Worm (Caenorhabditis elegans) whole organism, L1 larva: ENCODE measurements around the gene uvs-1.

Experiments
- F16B12.6 ChIP-seq: fragments of 150-350 bp; optimal IDR thresholded peaks from 2 replicates; lab custom pipeline; 2014; ENCODE audit warnings: missing biosample characterization, missing genetic modification characterization
- ama-1 ChIP-seq: fragments of 150-350 bp; optimal IDR thresholded peaks from 2 replicates; lab custom pipeline; 2014
- blmp-1 ChIP-seq: fragments of 150-350 bp; optimal IDR thresholded peaks from 2 replicates; lab custom pipeline; 2014; ENCODE audit warnings: missing biosample characterization, missing genetic modification characterization
- ceh-88 ChIP-seq: fragments of 200-800 bp; sonication (Bioruptor generic); IDR thresholded peaks from 2 replicates; pipeline ENCODE4 v1.3.6; 2022; ENCODE audit warnings: missing genetic modification characterization, missing compliant biosample characterization
- efl-1 ChIP-seq, 4 experiments: fragments of 150-350 bp; optimal IDR thresholded peaks in 3 of 4; peaks in 1 of 4; 1 replicate in 1 of 4; 2 replicates in 3 of 4; lab custom pipeline; 2014; ENCODE audit warnings: missing biosample characterization in 2 of 4, missing genetic modification characterization in 2 of 4, missing genetic modification reagents in 2 of 4
- efl-3 ChIP-seq: fragments of 200-800 bp; sonication (Bioruptor generic); optimal IDR thresholded peaks from 2 replicates; lab custom pipeline; 2018; ENCODE audit warnings: mild to moderate bottlenecking, missing genetic modification characterization, missing compliant biosample characterization
- egl-13 ChIP-seq: sonication (generic microtip); optimal IDR thresholded peaks from 2 replicates; lab custom pipeline; 2016; ENCODE audit warnings: missing genotype, missing genetic modification reagents, missing genetic modification characterization, missing compliant biosample characterization
- ets-5 ChIP-seq: fragments of 200-800 bp; sonication (Bioruptor generic); IDR thresholded peaks from 2 replicates; pipeline ENCODE4 v1.3.6; 2022; ENCODE audit warnings: missing genetic modification characterization, missing compliant biosample characterization
- fkh-10 ChIP-seq: sonication (generic microtip); optimal IDR thresholded peaks from 2 replicates; lab custom pipeline; 2017; ENCODE audit warnings: missing biosample characterization, missing genetic modification reagents, missing genetic modification characterization
- fos-1 ChIP-seq: fragments of 150-350 bp; optimal IDR thresholded peaks from 2 replicates; lab custom pipeline; 2014; ENCODE audit warnings: missing biosample characterization, missing genetic modification characterization
- hlh-4 ChIP-seq: sonication (generic microtip); optimal IDR thresholded peaks from 2 replicates; lab custom pipeline; 2016; ENCODE audit warnings: mild to moderate bottlenecking, missing genetic modification characterization, missing compliant biosample characterization
- jun-1 ChIP-seq: fragments of 150-350 bp; optimal IDR thresholded peaks from 2 replicates; lab custom pipeline; 2014; ENCODE audit warnings: missing biosample characterization, missing genetic modification reagents, missing genetic modification characterization
- lin-14 ChIP-seq: fragments of 200-800 bp; sonication (Bioruptor generic); optimal IDR thresholded peaks from 2 replicates; lab custom pipeline; 2018; ENCODE audit warnings: mild to moderate bottlenecking, missing genetic modification characterization, moderate library complexity, missing compliant biosample characterization
- lin-15B ChIP-seq: fragments of 150-350 bp; sonication (generic microtip); optimal IDR thresholded peaks from 3 replicates; lab custom pipeline; 2014; ENCODE audit warnings: missing biosample characterization, missing genetic modification characterization
- lin-35 ChIP-seq, 2 experiments: fragments of 150-350 bp; optimal IDR thresholded peaks; 2 replicates each; lab custom pipeline; 2014; ENCODE audit warnings: missing biosample characterization in 2 of 2, missing genetic modification characterization in 2 of 2, missing genetic modification reagents in 2 of 2
- lin-39 ChIP-seq: fragments of 150-350 bp; optimal IDR thresholded peaks from 2 replicates; lab custom pipeline; 2014; ENCODE audit warnings: missing biosample characterization, missing genetic modification reagents, missing genetic modification characterization
- mab-9 ChIP-seq: fragments of 200-800 bp; sonication (Bioruptor generic); IDR thresholded peaks from 2 replicates; pipeline ENCODE4 v1.3.6; 2022; ENCODE audit warnings: missing genetic modification reagents, missing genetic modification characterization, missing compliant biosample characterization
- mdl-1 ChIP-seq, 2 experiments: fragments of 150-350 bp; optimal IDR thresholded peaks; 2 replicates each; lab custom pipeline; 2014 to 2017; ENCODE audit warnings: missing biosample characterization in 2 of 2, missing genetic modification characterization in 2 of 2, inconsistent platforms in 1 of 2
- mep-1 ChIP-seq: fragments of 150-350 bp; optimal IDR thresholded peaks from 2 replicates; lab custom pipeline; 2014; ENCODE audit warnings: missing biosample characterization, missing genetic modification characterization
- nhr-11 ChIP-seq: fragments of 150-350 bp; optimal IDR thresholded peaks from 2 replicates; lab custom pipeline; 2014; ENCODE audit warnings: missing biosample characterization, missing genetic modification characterization
- nhr-19 ChIP-seq: fragments of 200-800 bp; sonication (Bioruptor generic); conservative IDR thresholded peaks from 2 replicates; pipeline ENCODE4 v1.3.6; 2022; ENCODE audit warnings: missing genetic modification characterization, missing compliant biosample characterization
- nhr-20 ChIP-seq: sonication (generic microtip); optimal IDR thresholded peaks from 2 replicates; lab custom pipeline; 2016; ENCODE audit warnings: mild to moderate bottlenecking, missing genetic modification characterization, missing compliant biosample characterization
- nhr-237 ChIP-seq: fragments of 150-350 bp; optimal IDR thresholded peaks from 2 replicates; lab custom pipeline; 2014; ENCODE audit warnings: missing biosample characterization, missing genetic modification characterization
- nhr-71 ChIP-seq: sonication (generic microtip); optimal IDR thresholded peaks from 2 replicates; lab custom pipeline; 2016; ENCODE audit warnings: mild to moderate bottlenecking, missing genetic modification characterization, moderate library complexity, missing compliant biosample characterization
- nhr-85 ChIP-seq: sonication (generic microtip); peaks from one replicate; lab custom pipeline; 2016; ENCODE audit warnings: missing genetic modification characterization, inconsistent platforms, missing compliant biosample characterization
- skn-1 ChIP-seq: fragments of 150-350 bp; optimal IDR thresholded peaks from 2 replicates; lab custom pipeline; 2014; ENCODE audit warnings: missing biosample characterization, missing genetic modification characterization
- snpc-4 ChIP-seq: fragments of 150-350 bp; optimal IDR thresholded peaks from 2 replicates; lab custom pipeline; 2014; ENCODE audit warnings: missing biosample characterization, missing genetic modification characterization
- snu-23 ChIP-seq: sonication (generic microtip); optimal IDR thresholded peaks from 2 replicates; lab custom pipeline; 2016; ENCODE audit warnings: missing genetic modification characterization, missing compliant biosample characterization
- sptf-1 ChIP-seq: fragments of 150-350 bp; optimal IDR thresholded peaks from 2 replicates; lab custom pipeline; 2014; ENCODE audit warnings: missing biosample characterization, missing genetic modification characterization
- swsn-7 ChIP-seq: sonication (generic microtip); optimal IDR thresholded peaks from 2 replicates; lab custom pipeline; 2016; ENCODE audit warnings: missing genetic modification characterization, missing compliant biosample characterization
- tlp-1 ChIP-seq: fragments of 150-350 bp; optimal IDR thresholded peaks from 2 replicates; lab custom pipeline; 2014; ENCODE audit warnings: missing biosample characterization, missing genetic modification characterization
- unc-130 ChIP-seq: fragments of 150-350 bp; optimal IDR thresholded peaks from 2 replicates; lab custom pipeline; 2017; ENCODE audit warnings: missing biosample characterization, missing genetic modification characterization, inconsistent platforms
- unc-86 ChIP-seq: sonication (generic microtip); optimal IDR thresholded peaks from 2 replicates; lab custom pipeline; 2016; ENCODE audit warnings: missing genetic modification characterization, missing compliant biosample characterization
- vab-15 ChIP-seq: sonication (generic microtip); optimal IDR thresholded peaks from 2 replicates; lab custom pipeline; 2017; ENCODE audit warnings: missing genotype, mild to moderate bottlenecking, missing genetic modification characterization, missing compliant biosample characterization
- xbp-1 ChIP-seq: sonication (generic microtip); optimal IDR thresholded peaks from 2 replicates; lab custom pipeline; 2016; ENCODE audit warnings: missing genetic modification characterization, missing compliant biosample characterization
- zag-1 ChIP-seq: fragments of 150-350 bp; optimal IDR thresholded peaks from 2 replicates; lab custom pipeline; 2014; ENCODE audit warnings: missing biosample characterization, missing genetic modification characterization
- zip-4 ChIP-seq: fragments of 200-800 bp; sonication (Bioruptor generic); optimal IDR thresholded peaks from 2 replicates; lab custom pipeline; 2018; ENCODE audit warnings: mild to moderate bottlenecking, missing genetic modification characterization, moderate library complexity, missing compliant biosample characterization

The uvs-1 gene

DNA sequence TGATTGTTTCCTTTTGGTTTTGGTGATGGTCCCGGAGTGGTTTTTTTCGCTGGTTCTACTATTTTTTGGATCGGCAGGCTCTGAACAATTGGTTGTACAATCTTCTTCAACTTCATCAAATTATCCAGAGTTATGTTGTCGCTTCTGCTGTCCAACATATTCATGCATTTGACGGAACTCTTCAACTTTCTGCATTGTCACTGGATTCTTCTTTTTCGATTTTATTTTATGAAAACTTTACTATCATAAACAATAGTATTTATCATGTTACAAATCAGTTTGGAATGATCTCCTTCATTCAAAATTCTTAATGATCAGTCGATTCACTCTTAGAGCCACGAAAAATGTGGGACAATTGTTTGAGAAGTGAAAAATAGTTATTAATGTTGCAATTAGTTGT lies 48.1 kb upstream of the uvs-1 start:
- no peak for TF ChIP-seq sptf-1
- no peak for TF ChIP-seq xbp-1
- TF ChIP-seq nhr-237 (tag; lab: Kevin White, UChicago), result no peak
- no peak for TF ChIP-seq snpc-4 (tag; lab: Kevin White, UChicago)
- TF ChIP-seq fkh-10 (GFP tag; lab: Kevin White, UChicago), result no peak
- no peak for TF ChIP-seq lin-39 (tag; lab: Kevin White, UChicago)
- no peak for TF ChIP-seq nhr-19 (GFP tag; lab: Robert Waterston, UW)
- no peak for TF ChIP-seq tlp-1 (tag; lab: Kevin White, UChicago)
- no peak for TF ChIP-seq F16B12.6 (tag; lab: Kevin White, UChicago)
- no peak for TF ChIP-seq ceh-88
- no peak for TF ChIP-seq ama-1 (lab: Kevin White, UChicago)
- TF ChIP-seq lin-14 (GFP tag; lab: Kevin White, UChicago), result no peak
- no peak for TF ChIP-seq hlh-4 (tag; lab: Kevin White, UChicago)
- no peak for TF ChIP-seq skn-1 (tag; lab: Kevin White, UChicago)
- no peak for TF ChIP-seq zag-1 (tag; lab: Kevin White, UChicago)
- no peak for TF ChIP-seq jun-1 (tag; lab: Kevin White, UChicago)
- TF ChIP-seq ets-5 (GFP tag; lab: Robert Waterston, UW), result no peak
- TF ChIP-seq efl-3 (GFP tag; lab: Kevin White, UChicago), result no peak
- TF ChIP-seq fos-1 (tag; lab: Kevin White, UChicago), result no peak
- TF ChIP-seq, all 84 proteins: peak for 0

DNA sequence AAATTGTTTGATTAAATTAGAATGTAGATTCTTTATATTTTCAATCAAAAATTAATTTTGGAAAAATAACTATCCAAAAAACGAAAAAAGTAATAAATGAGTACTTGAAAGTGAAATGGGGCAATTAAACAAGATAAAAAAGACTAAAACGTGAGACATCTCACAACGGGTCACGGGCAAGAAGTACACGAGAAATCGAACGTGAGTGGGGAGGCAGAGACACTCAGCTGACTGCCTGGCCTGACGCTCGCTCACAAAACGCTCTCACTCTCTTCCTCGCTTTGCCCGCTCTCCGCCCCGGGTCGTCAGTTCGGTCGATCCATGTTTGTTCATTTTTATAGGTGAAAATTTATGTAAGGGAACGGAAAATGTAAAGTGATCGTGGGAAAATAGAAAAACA lies 44.2 kb upstream of the uvs-1 start:
- TF ChIP-seq lin-39 (tag; lab: Kevin White, UChicago) (no peak), mab-9 (GFP tag; lab: Robert Waterston, UW) (no peak), lin-14 (GFP tag; lab: Kevin White, UChicago) (peak; percentile 51), nhr-71 (tag; lab: Kevin White, UChicago) (peak; percentile 9), snu-23 (peak; percentile 32), zip-4 (GFP tag; lab: Kevin White, UChicago) (no peak), lin-35 (GFP tag; optimal IDR thresholded peaks at IDR 0.05; lab: Kevin White, UChicago) (peak in 1 of 2 experiments; percentile 54), nhr-85 (peak; percentile 12), vab-15 (no peak), egl-13 (tag; lab: Kevin White, UChicago) (no peak), lin-15B (tag; lab: Kevin White, UChicago) (no peak), nhr-20 (peak; percentile 42), nhr-11 (tag; lab: Kevin White, UChicago) (no peak), skn-1 (tag; lab: Kevin White, UChicago) (no peak), mep-1 (peak; percentile 48), mdl-1 (tag; optimal IDR thresholded peaks at IDR 0.05; lab: Kevin White, UChicago) (peak in 1 of 2 experiments; percentile 69), unc-130 (peak; percentile 13), blmp-1 (tag; lab: Kevin White, UChicago) (peak; percentile 77)

- TF ChIP-seq lin-39 (tag; lab: Kevin White, UChicago) (no peak), efl-1 (optimal IDR thresholded peaks at IDR 0.05; lab: Kevin White, UChicago) (no peak), efl-1 (GFP tag; optimal IDR thresholded peaks at IDR 0.05 in 1 of 2; lab: Kevin White, UChicago) (peak in 1 of 2 experiments; percentile 78)
Observed at ce11 chrV:7847687-7848086, 43.7 kb upstream of the uvs-1 start.

DNA sequence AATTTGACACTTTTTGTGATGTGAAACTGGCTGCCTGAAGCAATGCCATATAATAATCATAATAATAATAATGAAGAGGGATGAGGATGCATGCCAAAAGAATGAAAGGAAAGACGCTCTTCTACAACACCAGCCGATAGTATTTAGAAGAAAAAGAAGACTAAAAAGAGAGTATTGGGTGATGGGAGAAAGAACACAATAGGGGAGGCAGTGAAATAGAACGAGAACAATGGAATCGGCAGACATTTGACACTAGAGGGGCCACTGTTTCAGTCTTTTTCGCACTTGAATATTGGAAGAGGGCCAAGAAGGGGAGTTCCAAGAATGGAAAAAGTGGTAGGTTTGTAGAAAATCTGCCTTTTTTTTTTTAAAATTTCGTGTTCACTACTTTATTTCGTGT lies 43.2 kb upstream of the uvs-1 start, which contains the start of gene memo-1:
memo-1 (minus strand) TSS at position 2 of the 400 bp plus-strand sequence.
- no peak for TF ChIP-seq swsn-7 (tag; lab: Kevin White, UChicago)
- peak; percentile 26 for TF ChIP-seq lin-14 (GFP tag; lab: Kevin White, UChicago)
- TF ChIP-seq unc-86, result peak; percentile 8
